Worm (Caenorhabditis elegans): Measurements from ENCODE around the gene ttll-5.

Gene ttll-5

DNA sequence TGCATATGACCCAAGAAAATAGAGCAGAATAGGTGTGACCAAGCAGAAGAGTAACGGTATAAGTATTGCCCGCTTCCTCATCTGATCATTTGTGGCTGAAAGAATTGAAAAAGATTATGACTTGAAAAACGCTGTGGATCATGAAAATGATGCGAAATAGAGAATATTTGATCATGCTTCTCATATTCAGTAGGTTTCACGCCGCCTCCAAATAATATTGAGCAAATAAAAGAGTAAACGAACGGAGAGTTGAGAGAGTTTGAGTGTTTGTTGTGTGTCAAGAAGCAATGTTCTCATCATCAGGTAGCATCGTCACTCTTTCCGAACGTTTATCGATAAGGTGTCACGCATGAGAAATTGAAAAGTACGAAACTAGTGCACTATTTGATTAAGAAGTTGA is 12.6 kb upstream of the ttll-5 start, which contains the start of gene htrl-1:
Gene htrl-1, minus strand, starts transcription at position 101 of the 400 bp plus-strand sequence.
- TF ChIP-seq dmd-8 (GFP tag; IDR thresholded peaks at IDR 0.05) (no peak), madf-9 (GFP tag; conservative IDR thresholded peaks at IDR 0.05) (no peak), F10B5.3 (tag; optimal IDR thresholded peaks at IDR 0.05) (no peak), nhr-76 (tag; optimal IDR thresholded peaks at IDR 0.05) (no peak), ZK337.2 (GFP tag; IDR thresholded peaks at IDR 0.05) (no peak), ama-1 (optimal IDR thresholded peaks at IDR 0.05) (no peak), sdz-12 (GFP tag; optimal IDR thresholded peaks at IDR 0.05) (no peak), lin-29 (GFP tag; IDR thresholded peaks at IDR 0.05) (no peak), F26F4.8 (GFP tag; conservative IDR thresholded peaks at IDR 0.05) (no peak), lin-38 (GFP tag; IDR thresholded peaks at IDR 0.05) (no peak), Y105C5A.15 (GFP tag; IDR thresholded peaks at IDR 0.05) (no peak), tra-1 (GFP tag; IDR thresholded peaks at IDR 0.05) (no peak), unc-62 (GFP tag; optimal IDR thresholded peaks at IDR 0.05 in 1 of 2) (no peak), unc-62 (tag; optimal IDR thresholded peaks at IDR 0.05) (no peak), nhr-48 (tag; optimal IDR thresholded peaks at IDR 0.05) (no peak), daf-19 (GFP tag; conservative IDR thresholded peaks at IDR 0.05) (no peak), ceh-62 (tag; optimal IDR thresholded peaks at IDR 0.05) (no peak), mes-2 (tag; optimal IDR thresholded peaks at IDR 0.05; ENCODE audit: poor library complexity, severe bottlenecking) (no peak)

DNA sequence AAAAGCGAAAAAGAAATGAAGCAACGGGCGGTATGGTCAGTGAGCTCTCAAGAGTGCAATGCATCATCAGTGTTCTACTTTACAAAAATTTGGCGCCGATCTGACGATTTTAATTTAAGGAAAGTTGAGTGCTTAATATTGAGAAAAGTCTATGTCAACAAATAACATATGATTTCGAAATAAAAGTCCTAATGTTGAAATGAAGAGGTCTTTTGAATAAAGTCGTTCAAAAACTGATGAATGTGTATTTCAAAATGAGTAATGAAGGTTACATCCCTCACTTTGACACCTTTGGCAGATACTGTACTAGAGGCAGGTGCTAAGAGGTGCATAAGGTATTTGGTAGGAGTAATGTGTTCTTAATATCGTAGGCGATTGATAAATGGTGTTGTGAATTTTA is 11.4 kb upstream of the ttll-5 start:
- TF ChIP-seq aly-2 (tag; optimal IDR thresholded peaks at IDR 0.05) (no peak), ceh-62 (tag; optimal IDR thresholded peaks at IDR 0.05) (no peak), daf-16 (GFP tag; optimal IDR thresholded peaks at IDR 0.05) (no peak), daf-16 (tag; optimal IDR thresholded peaks at IDR 0.05) (no peak), unc-62 (GFP tag; optimal IDR thresholded peaks at IDR 0.05 in 1 of 2) (peak in 1 of 2 experiments; percentile 92), unc-62 (tag; optimal IDR thresholded peaks at IDR 0.05) (no peak), daf-12 (tag; optimal IDR thresholded peaks at IDR 0.05) (no peak)

DNA sequence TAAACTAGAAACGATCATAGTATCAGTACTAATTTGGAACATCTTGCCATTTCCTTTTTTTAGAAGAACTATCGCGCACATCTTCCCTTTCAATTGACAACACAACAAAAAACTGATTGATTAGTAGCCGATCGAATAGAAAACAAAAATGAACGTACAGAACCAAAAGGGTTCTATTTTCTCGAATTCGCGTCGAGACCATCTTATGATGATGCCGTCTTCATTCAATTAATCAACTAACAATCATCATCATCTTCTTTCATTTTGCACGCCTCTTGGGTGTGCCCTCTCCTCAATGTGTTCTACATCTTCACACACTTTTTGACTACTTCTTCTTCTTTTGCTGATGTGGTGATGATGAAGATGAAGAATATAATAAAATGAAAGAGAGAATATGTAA is 9.1 kb upstream of the ttll-5 start:
- TF ChIP-seq mxl-2 (GFP tag; conservative IDR thresholded peaks at IDR 0.05): no peak
- TF ChIP-seq mxl-3 (GFP tag; optimal IDR thresholded peaks at IDR 0.05): peak; percentile 9
- TF ChIP-seq F10B5.3 (tag; optimal IDR thresholded peaks at IDR 0.05): no peak
- TF ChIP-seq nhr-42 (GFP tag; IDR thresholded peaks at IDR 0.05): no peak
- TF ChIP-seq nhr-25 (tag; optimal IDR thresholded peaks at IDR 0.05; ENCODE audit: borderline replicate concordance, insufficient read depth): no peak
- TF ChIP-seq dmd-9 (GFP tag; IDR thresholded peaks at IDR 0.05): no peak
- TF ChIP-seq set-16 (GFP tag; IDR thresholded peaks at IDR 0.05): no peak
- TF ChIP-seq ZK546.5 (tag; optimal IDR thresholded peaks at IDR 0.05): no peak
- no peak for TF ChIP-seq lin-13 (GFP tag; optimal IDR thresholded peaks at IDR 0.05)
- TF ChIP-seq vab-7 (GFP tag; IDR thresholded peaks at IDR 0.05): no peak
- no peak for TF ChIP-seq Y5F2A.4 (GFP tag; optimal IDR thresholded peaks at IDR 0.05)
- TF ChIP-seq lin-1 (GFP tag; IDR thresholded peaks at IDR 0.05): no peak
- TF ChIP-seq saeg-2 (GFP tag; IDR thresholded peaks at IDR 0.05): no peak
- TF ChIP-seq lsy-2 (tag; optimal IDR thresholded peaks at IDR 0.05): no peak
- TF ChIP-seq ztf-7 (tag; optimal IDR thresholded peaks at IDR 0.05): no peak
- TF ChIP-seq T26A8.4 (GFP tag; IDR thresholded peaks at IDR 0.05): no peak
- peak; percentile 22 for TF ChIP-seq nhr-28 (tag; optimal IDR thresholded peaks at IDR 0.05)
- no peak for TF ChIP-seq daf-16 (GFP tag; optimal IDR thresholded peaks at IDR 0.05)
- TF ChIP-seq daf-16 (tag; optimal IDR thresholded peaks at IDR 0.05): no peak
- TF ChIP-seq Y105C5A.15 (GFP tag; IDR thresholded peaks at IDR 0.05): no peak
- TF ChIP-seq mep-1 (tag; optimal IDR thresholded peaks at IDR 0.05): no peak
- no peak for TF ChIP-seq R02D3.7 (tag; optimal IDR thresholded peaks at IDR 0.05)
- TF ChIP-seq hlh-11 (tag; optimal IDR thresholded peaks at IDR 0.05): no peak
- TF ChIP-seq unc-62 (GFP tag; optimal IDR thresholded peaks at IDR 0.05 in 1 of 2): peak in 1 of 2 experiments; percentile 92
- no peak for TF ChIP-seq unc-62 (tag; optimal IDR thresholded peaks at IDR 0.05)
- TF ChIP-seq lir-3 (tag; optimal IDR thresholded peaks at IDR 0.05): no peak
- TF ChIP-seq daf-12 (tag; optimal IDR thresholded peaks at IDR 0.05): no peak
